Worm (Caenorhabditis elegans) whole organism, mixed stage, embryonic: Measurements from ENCODE around the gene grl-2.

Experiments
- M03D4.4 ChIP-seq: sonication (generic microtip); optimal IDR thresholded peaks from 2 replicates; lab custom pipeline; 2017; ENCODE audit warnings: mild to moderate bottlenecking, missing genetic modification characterization, missing compliant biosample characterization
- bed-3 ChIP-seq: fragments of 200-800 bp; sonication (Bioruptor generic); optimal IDR thresholded peaks from 3 replicates; lab custom pipeline; 2018; ENCODE audit warnings: mild to moderate bottlenecking, missing genetic modification characterization, moderate library complexity, missing compliant biosample characterization
- blmp-1 ChIP-seq: fragments of 150-350 bp; optimal IDR thresholded peaks from 2 replicates; lab custom pipeline; 2014; ENCODE audit warnings: missing biosample characterization, missing genetic modification characterization
- ceh-39 ChIP-seq: fragments of 150-350 bp; optimal IDR thresholded peaks from 2 replicates; lab custom pipeline; 2014; ENCODE audit warnings: missing biosample characterization, missing genetic modification characterization
- ceh-43 ChIP-seq: fragments of 200-800 bp; sonication (Bioruptor generic); optimal IDR thresholded peaks from 2 replicates; lab custom pipeline; 2018; ENCODE audit warnings: mild to moderate bottlenecking, missing genetic modification characterization, moderate library complexity, missing compliant biosample characterization
- ceh-83 ChIP-seq: fragments of 200-800 bp; sonication (Bioruptor generic); optimal IDR thresholded peaks from 2 replicates; lab custom pipeline; 2018; ENCODE audit warnings: mild to moderate bottlenecking, missing genetic modification characterization, missing compliant biosample characterization
- ces-1 ChIP-seq: fragments of 150-350 bp; optimal IDR thresholded peaks from 2 replicates; lab custom pipeline; 2014; ENCODE audit warnings: missing biosample characterization, missing genetic modification reagents, missing genetic modification characterization
- cnd-1 ChIP-seq: fragments of 200-800 bp; sonication (Bioruptor generic); optimal IDR thresholded peaks from 2 replicates; lab custom pipeline; 2018; ENCODE audit warnings: mild to moderate bottlenecking, missing genetic modification characterization, missing compliant biosample characterization
- drap-1 ChIP-seq: fragments of 200-800 bp; sonication (Bioruptor generic); optimal IDR thresholded peaks from 3 replicates; lab custom pipeline; 2018; ENCODE audit warnings: mild to moderate bottlenecking, missing genetic modification characterization, missing compliant biosample characterization
- elt-1 ChIP-seq: sonication (generic microtip); optimal IDR thresholded peaks from 2 replicates; lab custom pipeline; 2017; ENCODE audit warnings: missing genetic modification characterization, mild to moderate bottlenecking, missing compliant biosample characterization, antibody characterized with exemption, moderate library complexity, borderline replicate concordance; ENCODE audit not compliant: insufficient read depth
- elt-3 ChIP-seq: fragments of 150-350 bp; optimal IDR thresholded peaks from 2 replicates; lab custom pipeline; 2014; ENCODE audit warnings: missing biosample characterization, missing genetic modification characterization
- flh-1 ChIP-seq: fragments of 200-800 bp; sonication (Bioruptor generic); optimal IDR thresholded peaks from 2 replicates; lab custom pipeline; 2018; ENCODE audit warnings: mild to moderate bottlenecking, missing genetic modification characterization, moderate library complexity, missing compliant biosample characterization
- ham-2 ChIP-seq: fragments of 200-800 bp; sonication (Bioruptor generic); optimal IDR thresholded peaks from 2 replicates; lab custom pipeline; 2018; ENCODE audit warnings: mild to moderate bottlenecking, missing genetic modification characterization, missing compliant biosample characterization
- hlh-1 ChIP-seq: fragments of 150-350 bp; optimal IDR thresholded peaks from 2 replicates; lab custom pipeline; 2014; ENCODE audit warnings: missing biosample characterization, missing genetic modification reagents, missing genetic modification characterization
- lin-13 ChIP-seq: fragments of 150-350 bp; optimal IDR thresholded peaks from 2 replicates; lab custom pipeline; 2014; ENCODE audit warnings: missing biosample characterization, missing genetic modification characterization
- lin-32 ChIP-seq: fragments of 200-800 bp; sonication (Bioruptor generic); optimal IDR thresholded peaks from 2 replicates; lab custom pipeline; 2018; ENCODE audit warnings: mild to moderate bottlenecking, missing genetic modification characterization, missing compliant biosample characterization
- lsy-2 ChIP-seq: fragments of 150-350 bp; optimal IDR thresholded peaks from 2 replicates; lab custom pipeline; 2014; ENCODE audit warnings: missing biosample characterization, missing genetic modification characterization
- mab-5 ChIP-seq: fragments of 150-350 bp; optimal IDR thresholded peaks from 2 replicates; lab custom pipeline; 2014; ENCODE audit warnings: missing biosample characterization, missing genetic modification characterization
- mep-1 ChIP-seq: fragments of 150-350 bp; optimal IDR thresholded peaks from 2 replicates; lab custom pipeline; 2017; ENCODE audit warnings: missing biosample characterization, missing genetic modification reagents, missing genetic modification characterization, inconsistent platforms
- mls-2 ChIP-seq: sonication (generic microtip); optimal IDR thresholded peaks from 2 replicates; lab custom pipeline; 2016; ENCODE audit warnings: mild to moderate bottlenecking, missing genetic modification characterization, moderate library complexity, missing compliant biosample characterization
- nhr-12 ChIP-seq: fragments of 150-350 bp; optimal IDR thresholded peaks from 2 replicates; lab custom pipeline; 2014; ENCODE audit warnings: missing biosample characterization, missing genetic modification characterization
- nhr-2 ChIP-seq: fragments of 150-350 bp; optimal IDR thresholded peaks from 2 replicates; lab custom pipeline; 2014; ENCODE audit warnings: missing biosample characterization, missing genetic modification characterization
- nhr-237 ChIP-seq: fragments of 150-350 bp; optimal IDR thresholded peaks from 2 replicates; lab custom pipeline; 2014; ENCODE audit warnings: missing biosample characterization, missing genetic modification characterization
- nhr-28 ChIP-seq: fragments of 150-350 bp; optimal IDR thresholded peaks from 2 replicates; lab custom pipeline; 2014; ENCODE audit warnings: missing biosample characterization, missing genetic modification characterization
- nhr-76 ChIP-seq: sonication (generic microtip); optimal IDR thresholded peaks from 2 replicates; lab custom pipeline; 2017; ENCODE audit warnings: missing biosample characterization, missing genetic modification characterization
- pha-4 ChIP-seq: fragments of 150-350 bp; optimal IDR thresholded peaks from 2 replicates; lab custom pipeline; 2018; ENCODE audit warnings: missing biosample characterization, missing genetic modification reagents, missing genetic modification characterization
- sem-2 ChIP-seq: fragments of 200-800 bp; sonication (Bioruptor generic); optimal IDR thresholded peaks from 2 replicates; lab custom pipeline; 2018; ENCODE audit warnings: mild to moderate bottlenecking, missing genetic modification characterization, missing compliant biosample characterization
- snpc-4 ChIP-seq: fragments of 150-350 bp; optimal IDR thresholded peaks from 2 replicates; lab custom pipeline; 2014; ENCODE audit warnings: missing biosample characterization, missing genetic modification characterization
- sptf-1 ChIP-seq: sonication (generic microtip); optimal IDR thresholded peaks from 2 replicates; lab custom pipeline; 2017; ENCODE audit warnings: mild to moderate bottlenecking, missing genetic modification characterization, moderate library complexity, missing compliant biosample characterization
- tbx-8 ChIP-seq: fragments of 200-800 bp; sonication (Bioruptor generic); optimal IDR thresholded peaks from 2 replicates; lab custom pipeline; 2018; ENCODE audit warnings: mild to moderate bottlenecking, missing genetic modification characterization, moderate library complexity, missing compliant biosample characterization
- unc-120 ChIP-seq: sonication (generic microtip); optimal IDR thresholded peaks from 2 replicates; lab custom pipeline; 2017; ENCODE audit warnings: missing genetic modification characterization, missing compliant biosample characterization; ENCODE audit not compliant: poor library complexity, severe bottlenecking
- unc-39 ChIP-seq: fragments of 150-350 bp; optimal IDR thresholded peaks from 2 replicates; lab custom pipeline; 2014; ENCODE audit warnings: missing biosample characterization, missing genetic modification characterization
- unc-62 ChIP-seq: fragments of 150-350 bp; optimal IDR thresholded peaks from 2 replicates; lab custom pipeline; 2014; ENCODE audit warnings: missing biosample characterization, missing genetic modification reagents, missing genetic modification characterization
- zip-8 ChIP-seq: fragments of 150-350 bp; optimal IDR thresholded peaks from 2 replicates; lab custom pipeline; 2014; ENCODE audit warnings: missing biosample characterization, missing genetic modification characterization
- ztf-11 ChIP-seq: fragments of 150-350 bp; optimal IDR thresholded peaks from 2 replicates; lab custom pipeline; 2014; ENCODE audit warnings: missing biosample characterization, missing genetic modification characterization

grl-2 gene

DNA sequence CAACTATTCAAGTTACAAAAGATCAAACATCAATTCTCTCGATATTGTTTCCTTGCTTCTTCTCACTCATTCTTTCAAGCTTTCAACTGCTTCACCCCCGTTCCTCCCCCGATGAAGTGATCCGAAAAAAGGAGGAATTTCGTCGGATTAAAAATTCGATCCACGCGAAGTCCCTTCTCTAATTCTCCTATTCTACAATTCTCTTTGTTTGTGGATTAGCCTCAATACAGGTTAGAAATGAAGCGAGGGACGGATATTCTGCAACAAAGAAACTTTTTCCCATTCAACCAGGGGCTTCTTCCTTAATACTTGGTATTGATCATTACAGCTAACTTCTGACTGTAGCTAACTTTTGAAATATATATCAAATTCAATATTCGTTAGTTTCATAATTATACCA is at the start of gene grl-2:
Gene grl-2, plus strand, starts transcription at position 301 of the 400 bp plus-strand sequence.
- no peak for TF ChIP-seq mab-5 (tag; lab: Kevin White, UChicago)
- TF ChIP-seq mls-2 = no peak
- no peak for TF ChIP-seq lsy-2 (tag; lab: Kevin White, UChicago)
- TF ChIP-seq ceh-43 = no peak
- TF ChIP-seq ham-2 (GFP tag; lab: Kevin White, UChicago) = no peak
- TF ChIP-seq flh-1 (GFP tag; lab: Kevin White, UChicago) = no peak
- TF ChIP-seq sem-2 = no peak
- TF ChIP-seq nhr-12 (tag; lab: Kevin White, UChicago) = no peak
- no peak for TF ChIP-seq unc-120
- TF ChIP-seq pha-4 (tag; lab: Kevin White, UChicago) = no peak
- TF ChIP-seq hlh-1 (tag; lab: Kevin White, UChicago) = no peak
- no peak for TF ChIP-seq nhr-76 (tag; lab: Kevin White, UChicago)
- no peak for TF ChIP-seq elt-3 (tag; lab: Kevin White, UChicago)
- TF ChIP-seq ztf-11 (tag; lab: Kevin White, UChicago) = no peak
- TF ChIP-seq ceh-39 = no peak
- no peak for TF ChIP-seq unc-62 (GFP tag; lab: Kevin White, UChicago)
- TF ChIP-seq cnd-1 (tag; lab: Kevin White, UChicago) = no peak

- no peak for TF ChIP-seq nhr-28 (tag; lab: Kevin White, UChicago)
- no peak for TF ChIP-seq pha-4 (tag; lab: Kevin White, UChicago)
- no peak for TF ChIP-seq lin-32
- no peak for TF ChIP-seq nhr-12 (tag; lab: Kevin White, UChicago)
- no peak for TF ChIP-seq lin-13 (tag; lab: Kevin White, UChicago)
- no peak for TF ChIP-seq ceh-39
- TF ChIP-seq nhr-2 (tag; lab: Kevin White, UChicago) = no peak
- no peak for TF ChIP-seq snpc-4 (tag; lab: Kevin White, UChicago)
- no peak for TF ChIP-seq hlh-1 (tag; lab: Kevin White, UChicago)
- no peak for TF ChIP-seq sptf-1
- TF ChIP-seq ceh-83 (GFP tag; lab: Kevin White, UChicago) = no peak
- no peak for TF ChIP-seq unc-120
- TF ChIP-seq bed-3 (GFP tag; lab: Kevin White, UChicago) = no peak
- no peak for TF ChIP-seq ceh-43
- no peak for TF ChIP-seq elt-3 (tag; lab: Kevin White, UChicago)
- TF ChIP-seq ham-2 (GFP tag; lab: Kevin White, UChicago) = no peak
- TF ChIP-seq nhr-76 (tag; lab: Kevin White, UChicago) = no peak
- TF ChIP-seq, all 35 proteins: peak for 0
Observed at ce11 chrV:12895772-12896171, 49.1 kb upstream of the grl-2 start, which contains the start of gene ttbk-7. ttbk-7 (minus strand) TSS chrV:12895872.

- TF ChIP-seq unc-62 (GFP tag; lab: Kevin White, UChicago) (peak; percentile 80), M03D4.4 (tag; lab: Kevin White, UChicago) (no peak), nhr-2 (tag; lab: Kevin White, UChicago) (no peak), unc-120 (peak; percentile 57), lsy-2 (tag; lab: Kevin White, UChicago) (no peak), zip-8 (no peak), flh-1 (GFP tag; lab: Kevin White, UChicago) (no peak), mls-2 (peak; percentile 15), ceh-43 (no peak), hlh-1 (tag; lab: Kevin White, UChicago) (peak; percentile 95)
- TF ChIP-seq, all 35 proteins: peak for 4
Observed at ce11 chrV:12896850-12897249, 48.0 kb upstream of the grl-2 start.

DNA sequence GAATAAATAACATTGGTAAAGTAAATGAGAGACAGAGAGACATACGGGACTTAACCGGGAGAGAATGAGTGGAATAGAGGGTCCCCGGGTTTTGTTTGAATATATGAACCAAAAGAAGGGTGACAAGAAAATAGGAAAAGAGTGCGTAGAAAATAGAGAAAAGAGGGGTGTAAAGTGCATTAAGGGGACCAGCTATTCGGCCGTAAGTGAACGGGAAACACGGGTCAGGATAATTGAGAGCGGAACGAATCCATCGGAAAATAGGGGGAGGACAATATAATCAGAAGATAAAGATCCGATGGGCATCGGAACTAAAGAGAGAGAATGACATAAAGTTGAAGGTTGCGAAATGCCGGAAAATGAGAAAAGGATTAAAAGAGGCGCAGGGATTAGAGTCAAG is 47.5 kb upstream of the grl-2 start:
- no peak for TF ChIP-seq ceh-83 (GFP tag; lab: Kevin White, UChicago)
- TF ChIP-seq sem-2 = no peak
- TF ChIP-seq hlh-1 (tag; lab: Kevin White, UChicago) = peak; percentile 35
- no peak for TF ChIP-seq unc-120
- no peak for TF ChIP-seq drap-1 (GFP tag; lab: Kevin White, UChicago)
- no peak for TF ChIP-seq zip-8
- no peak for TF ChIP-seq unc-62 (GFP tag; lab: Kevin White, UChicago)
- no peak for TF ChIP-seq nhr-12 (tag; lab: Kevin White, UChicago)
- TF ChIP-seq mls-2 = no peak
- no peak for TF ChIP-seq lin-13 (tag; lab: Kevin White, UChicago)
- TF ChIP-seq elt-3 (tag; lab: Kevin White, UChicago) = no peak
- TF ChIP-seq nhr-28 (tag; lab: Kevin White, UChicago) = no peak
- TF ChIP-seq ham-2 (GFP tag; lab: Kevin White, UChicago) = peak; percentile 40
- no peak for TF ChIP-seq lsy-2 (tag; lab: Kevin White, UChicago)
- TF ChIP-seq mep-1 (tag; lab: Kevin White, UChicago) = peak; percentile 73
- no peak for TF ChIP-seq blmp-1 (tag; lab: Kevin White, UChicago)
- TF ChIP-seq sptf-1 = no peak
- TF ChIP-seq ceh-39 = no peak
- no peak for TF ChIP-seq snpc-4 (tag; lab: Kevin White, UChicago)
- no peak for TF ChIP-seq mab-5 (tag; lab: Kevin White, UChicago)
- TF ChIP-seq ceh-43 = no peak
- no peak for TF ChIP-seq M03D4.4 (tag; lab: Kevin White, UChicago)
- TF ChIP-seq unc-39 (tag; lab: Kevin White, UChicago) = no peak
- TF ChIP-seq tbx-8 (GFP tag; lab: Kevin White, UChicago) = no peak
- peak; percentile 50 for TF ChIP-seq elt-1 (tag; lab: Kevin White, UChicago)
- no peak for TF ChIP-seq nhr-237 (tag; lab: Kevin White, UChicago)
- no peak for TF ChIP-seq flh-1 (GFP tag; lab: Kevin White, UChicago)
- TF ChIP-seq cnd-1 (tag; lab: Kevin White, UChicago) = no peak
- TF ChIP-seq pha-4 (tag; lab: Kevin White, UChicago) = no peak
- TF ChIP-seq ztf-11 (tag; lab: Kevin White, UChicago) = no peak
- TF ChIP-seq nhr-2 (tag; lab: Kevin White, UChicago) = peak; percentile 24
- TF ChIP-seq nhr-76 (tag; lab: Kevin White, UChicago) = no peak
- TF ChIP-seq lin-32 = no peak
- no peak for TF ChIP-seq bed-3 (GFP tag; lab: Kevin White, UChicago)
- peak; percentile 95 for TF ChIP-seq ces-1 (GFP tag; lab: Kevin White, UChicago)
